Worm (Caenorhabditis elegans) whole organism, L4 larva: ENCODE measurements around the gene C25G4.8.

Source experiments
- D1046.2 ChIP-seq: fragments of 200-800 bp; sonication (Bioruptor generic); IDR thresholded peaks from 2 replicates; pipeline ENCODE4 v1.3.6; 2022; ENCODE audit warnings: missing genetic modification characterization, missing compliant biosample characterization
- R02D3.7 ChIP-seq: fragments of 150-350 bp; sonication (generic microtip); optimal IDR thresholded peaks from 3 replicates; lab custom pipeline; 2014; ENCODE audit warnings: missing biosample characterization, missing genetic modification characterization
- Y5F2A.4 ChIP-seq: fragments of 200-800 bp; sonication (Bioruptor generic); optimal IDR thresholded peaks from 2 replicates; lab custom pipeline; 2018; ENCODE audit warnings: mild to moderate bottlenecking, missing genetic modification characterization, missing compliant biosample characterization
- aha-1 ChIP-seq: fragments of 150-350 bp; peaks from one replicate; lab custom pipeline; 2014; ENCODE audit warnings: missing biosample characterization, missing genetic modification characterization
- ama-1 ChIP-seq: fragments of 150-350 bp; optimal IDR thresholded peaks from 2 replicates; lab custom pipeline; 2014; ENCODE audit warnings: inconsistent platforms, mixed read lengths
- attf-4 ChIP-seq: sonication (generic microtip); optimal IDR thresholded peaks from 3 replicates; lab custom pipeline; 2017; ENCODE audit warnings: missing biosample characterization, missing genetic modification characterization
- ceh-28 ChIP-seq: fragments of 150-350 bp; optimal IDR thresholded peaks from 2 replicates; lab custom pipeline; 2014; ENCODE audit warnings: missing biosample characterization, missing genetic modification reagents, missing genetic modification characterization
- ceh-44 ChIP-seq: fragments of 200-800 bp; sonication (Bioruptor generic); IDR thresholded peaks from 2 replicates; pipeline ENCODE4 v1.3.6; 2022; ENCODE audit warnings: missing genetic modification reagents, missing genetic modification characterization, missing compliant biosample characterization
- ces-1 ChIP-seq: fragments of 150-350 bp; sonication (generic microtip); optimal IDR thresholded peaks from 4 replicates; lab custom pipeline; 2014; ENCODE audit warnings: missing biosample characterization, missing genetic modification reagents, missing genetic modification characterization
- ctbp-1 ChIP-seq: fragments of 200-800 bp; sonication (Bioruptor generic); IDR thresholded peaks from 2 replicates; pipeline ENCODE4 v1.3.6; 2022; ENCODE audit warnings: missing genetic modification reagents, missing genetic modification characterization, missing compliant biosample characterization
- daf-16 ChIP-seq, 3 experiments: sonication (generic microtip); optimal IDR thresholded peaks; 2 replicates each; lab custom pipeline; 2016 to 2017; ENCODE audit warnings: missing genetic modification characterization in 3 of 3, missing genetic modification reagents in 3 of 3, mild to moderate bottlenecking in 2 of 3, missing compliant biosample characterization in 2 of 3, missing biosample characterization in 1 of 3, moderate library complexity in 1 of 3
- dmd-8 ChIP-seq: fragments of 200-800 bp; sonication (Bioruptor generic); IDR thresholded peaks from 2 replicates; pipeline ENCODE4 v1.3.6; 2022; ENCODE audit warnings: missing genetic modification characterization, missing compliant biosample characterization
- dmd-9 ChIP-seq: fragments of 200-800 bp; sonication (Bioruptor generic); IDR thresholded peaks from 2 replicates; pipeline ENCODE4 v1.3.6; 2022; ENCODE audit warnings: missing genetic modification reagents, missing genetic modification characterization, missing compliant biosample characterization
- hlh-11 ChIP-seq: fragments of 200-800 bp; sonication (Bioruptor generic); optimal IDR thresholded peaks from 2 replicates; lab custom pipeline; 2018; ENCODE audit warnings: mild to moderate bottlenecking, missing genetic modification characterization, missing compliant biosample characterization
- hlh-30 ChIP-seq: sonication (generic microtip); optimal IDR thresholded peaks from 2 replicates; lab custom pipeline; 2017; ENCODE audit warnings: antibody characterized with exemption, mild to moderate bottlenecking, missing genetic modification characterization, missing compliant biosample characterization; ENCODE audit not compliant: insufficient read depth
- jun-1 ChIP-seq: fragments of 150-350 bp; optimal IDR thresholded peaks from 2 replicates; lab custom pipeline; 2014; ENCODE audit warnings: missing biosample characterization, missing genetic modification reagents, missing genetic modification characterization
- lin-1 ChIP-seq: fragments of 200-800 bp; sonication (Bioruptor generic); IDR thresholded peaks from 2 replicates; pipeline ENCODE4 v1.3.6; 2022; ENCODE audit warnings: missing genetic modification reagents, missing genetic modification characterization, missing compliant biosample characterization
- lin-13 ChIP-seq: fragments of 150-350 bp; optimal IDR thresholded peaks from 2 replicates; lab custom pipeline; 2014; ENCODE audit warnings: missing biosample characterization, missing genetic modification reagents, missing genetic modification characterization
- lir-3 ChIP-seq: sonication (generic microtip); optimal IDR thresholded peaks from 2 replicates; lab custom pipeline; 2016; ENCODE audit warnings: mild to moderate bottlenecking, missing genetic modification characterization, missing compliant biosample characterization
- madf-5 ChIP-seq, 2 experiments: fragments of 200-800 bp; sonication (Bioruptor generic); IDR thresholded peaks; 2 replicates each; pipeline ENCODE4 v1.3.6; 2022; ENCODE audit warnings: missing compliant biosample characterization in 2 of 2, missing genetic modification characterization in 2 of 2
- madf-9 ChIP-seq: fragments of 200-800 bp; sonication (Bioruptor generic); conservative IDR thresholded peaks from 2 replicates; pipeline ENCODE4 v1.3.6; 2022; ENCODE audit warnings: missing genetic modification reagents, missing genetic modification characterization, missing compliant biosample characterization
- mdt-29 ChIP-seq: fragments of 200-800 bp; sonication (Bioruptor generic); IDR thresholded peaks from 2 replicates; pipeline ENCODE4 v1.3.6; 2022; ENCODE audit warnings: missing genetic modification reagents, missing genetic modification characterization, missing compliant biosample characterization
- mxl-3 ChIP-seq: fragments of 200-800 bp; sonication (Bioruptor generic); optimal IDR thresholded peaks from 2 replicates; lab custom pipeline; 2018; ENCODE audit warnings: mild to moderate bottlenecking, missing genetic modification characterization, missing compliant biosample characterization
- nhr-11 ChIP-seq: fragments of 150-350 bp; optimal IDR thresholded peaks from 2 replicates; lab custom pipeline; 2014; ENCODE audit warnings: missing biosample characterization, missing genetic modification characterization
- nhr-25 ChIP-seq: sonication (generic microtip); optimal IDR thresholded peaks from 2 replicates; lab custom pipeline; 2017; ENCODE audit warnings: missing genetic modification characterization, mild to moderate bottlenecking, missing compliant biosample characterization, antibody characterized with exemption, moderate library complexity, borderline replicate concordance; ENCODE audit not compliant: insufficient read depth
- nhr-28 ChIP-seq: fragments of 150-350 bp; optimal IDR thresholded peaks from 2 replicates; lab custom pipeline; 2014; ENCODE audit warnings: missing biosample characterization, missing genetic modification characterization
- nhr-6 ChIP-seq: fragments of 150-350 bp; optimal IDR thresholded peaks from 2 replicates; lab custom pipeline; 2014; ENCODE audit warnings: missing biosample characterization, missing genetic modification characterization
- nhr-77 ChIP-seq: fragments of 150-350 bp; optimal IDR thresholded peaks from 2 replicates; lab custom pipeline; 2014; ENCODE audit warnings: missing biosample characterization, missing genetic modification characterization
- php-3 ChIP-seq: fragments of 200-800 bp; sonication (Bioruptor generic); IDR thresholded peaks from 2 replicates; pipeline ENCODE4 v1.3.6; 2022; ENCODE audit warnings: missing genetic modification reagents, missing genetic modification characterization, missing compliant biosample characterization
- pqm-1 ChIP-seq: sonication (generic microtip); optimal IDR thresholded peaks from 2 replicates; lab custom pipeline; 2017; ENCODE audit warnings: missing biosample characterization, missing genetic modification characterization
- sdz-12 ChIP-seq: fragments of 200-800 bp; sonication (Bioruptor generic); optimal IDR thresholded peaks from 2 replicates; lab custom pipeline; 2018; ENCODE audit warnings: mild to moderate bottlenecking, missing genetic modification characterization, missing compliant biosample characterization
- set-16 ChIP-seq: fragments of 200-800 bp; sonication (Bioruptor generic); IDR thresholded peaks from 2 replicates; pipeline ENCODE4 v1.3.6; 2022; ENCODE audit warnings: missing genetic modification reagents, missing genetic modification characterization, missing compliant biosample characterization
- unc-130 ChIP-seq: sonication (generic microtip); optimal IDR thresholded peaks from 2 replicates; lab custom pipeline; 2016; ENCODE audit warnings: missing genetic modification reagents, missing genetic modification characterization, missing compliant biosample characterization
- zag-1 ChIP-seq: fragments of 150-350 bp; optimal IDR thresholded peaks from 2 replicates; lab custom pipeline; 2014; ENCODE audit warnings: missing biosample characterization, missing genetic modification characterization
- ztf-11 ChIP-seq: fragments of 150-350 bp; optimal IDR thresholded peaks from 2 replicates; lab custom pipeline; 2014; ENCODE audit warnings: missing biosample characterization, missing genetic modification characterization

C25G4.8 gene

ce11 chrIV:12438359-12438758, 24.9 kb downstream of the C25G4.8 start, which contains the start of gene clec-185:
Gene clec-185 (plus strand): TSS chrIV:12438659.
- no peak for TF ChIP-seq nhr-25 (tag; lab: Kevin White, UChicago)
- no peak for TF ChIP-seq unc-130
- TF ChIP-seq zag-1 (tag; lab: Kevin White, UChicago): no peak

- no peak for TF ChIP-seq ztf-11 (tag; lab: Kevin White, UChicago)
- no peak for TF ChIP-seq sdz-12
- TF ChIP-seq ceh-44 (GFP tag; lab: Robert Waterston, UW): no peak
- TF ChIP-seq attf-4 (tag; lab: Kevin White, UChicago): no peak
- TF ChIP-seq dmd-8: no peak
- TF ChIP-seq lin-13 (GFP tag; lab: Kevin White, UChicago): no peak
- TF ChIP-seq daf-16 (GFP tag; optimal IDR thresholded peaks at IDR 0.05; lab: Kevin White, UChicago): no peak
- TF ChIP-seq daf-16 (tag; optimal IDR thresholded peaks at IDR 0.05; lab: Kevin White, UChicago): peak; percentile 55
- no peak for TF ChIP-seq jun-1 (tag; lab: Kevin White, UChicago)
- TF ChIP-seq Y5F2A.4 (GFP tag; lab: Kevin White, UChicago): no peak
- TF ChIP-seq mdt-29 (GFP tag; lab: Robert Waterston, UW): no peak
- no peak for TF ChIP-seq lir-3 (tag; lab: Kevin White, UChicago)
- no peak for TF ChIP-seq ama-1 (lab: Kevin White, UChicago)
- no peak for TF ChIP-seq ctbp-1 (GFP tag; lab: Robert Waterston, UW)
- no peak for TF ChIP-seq mxl-3
- TF ChIP-seq R02D3.7: no peak
- no peak for TF ChIP-seq dmd-9 (GFP tag; lab: Robert Waterston, UW)
- peak; percentile 42 for TF ChIP-seq hlh-11 (tag; lab: Kevin White, UChicago)
- no peak for TF ChIP-seq nhr-6 (tag; lab: Kevin White, UChicago)
- TF ChIP-seq nhr-28 (tag; lab: Kevin White, UChicago): peak; percentile 81
- 0 out of 2 replicates have a peak, but pooled peaks have one; percentile 19 for TF ChIP-seq lin-1
- no peak for TF ChIP-seq nhr-11
- TF ChIP-seq ces-1: no peak
- TF ChIP-seq pqm-1 (tag; lab: Kevin White, UChicago): peak; percentile 93
- no peak for TF ChIP-seq set-16
- peak; percentile 19 for TF ChIP-seq nhr-77 (tag; lab: Kevin White, UChicago)
- no peak for TF ChIP-seq ceh-28 (tag; lab: Kevin White, UChicago)
- no peak for TF ChIP-seq hlh-30 (tag; lab: Kevin White, UChicago)
- 0 out of 2 replicates have a peak, but pooled peaks have one; percentile 27 for TF ChIP-seq php-3 (GFP tag; lab: Robert Waterston, UW)
- no peak for TF ChIP-seq madf-9
- TF ChIP-seq, all 104 proteins: peak for 7
These were observed 27.8 kb downstream of the C25G4.8 start, which contains the start of gene irg-4 for ce11 chrIV:12435442-12435841. Gene irg-4 (plus strand): TSS chrIV:12435833.

DNA sequence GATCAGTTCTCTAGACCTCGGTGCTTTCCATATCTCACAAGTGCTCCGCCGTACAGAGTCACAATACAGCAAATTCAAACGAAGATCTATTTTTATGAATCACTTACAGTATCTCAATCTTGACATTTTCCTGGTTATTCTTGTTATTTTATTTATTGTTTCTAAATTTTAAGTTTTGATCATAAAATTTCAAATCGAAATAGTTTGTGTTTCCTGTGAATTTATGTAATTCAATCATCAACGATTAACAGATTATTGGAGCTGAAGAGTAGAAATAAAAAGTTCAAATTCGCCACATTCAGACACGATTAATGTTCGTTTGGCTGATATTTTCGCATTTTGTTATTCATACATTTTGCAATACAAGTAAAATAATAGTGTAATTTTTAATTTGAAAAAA, 30.9 kb downstream of the C25G4.8 start, which contains the start of gene clec-184:
clec-184 (plus strand) TSS at position 301 of the 400 bp plus-strand sequence.
- TF ChIP-seq nhr-25 (tag; lab: Kevin White, UChicago): no peak
- no peak for TF ChIP-seq madf-5 (GFP tag; IDR thresholded peaks at IDR 0.05; lab: Robert Waterston, UW)
- TF ChIP-seq, all 104 proteins: peak for 0

DNA sequence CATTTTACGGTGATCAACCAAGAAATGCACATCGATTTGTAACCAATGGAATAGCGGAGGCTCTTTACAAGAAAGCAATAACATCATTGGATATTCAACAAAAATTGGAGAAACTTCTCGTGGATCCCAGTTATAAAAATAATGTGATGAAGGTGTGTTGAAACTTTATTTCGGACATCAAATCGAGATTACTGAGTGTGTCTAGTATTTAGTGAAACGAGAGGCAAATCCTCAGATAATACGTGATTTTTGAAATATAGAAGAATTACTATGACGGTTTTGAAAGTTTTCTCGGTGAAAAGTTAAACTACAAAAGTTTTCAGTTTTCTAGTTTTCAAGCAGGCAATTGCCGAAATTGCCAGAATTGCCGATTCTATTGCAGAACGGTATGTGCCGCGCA, 31.5 kb downstream of the C25G4.8 start:
- no peak for TF ChIP-seq D1046.2 (GFP tag; lab: Robert Waterston, UW)
- peak; percentile 92 for TF ChIP-seq aha-1 (tag; lab: Kevin White, UChicago)
- TF ChIP-seq madf-5 (GFP tag; IDR thresholded peaks at IDR 0.05; lab: Robert Waterston, UW): no peak
